Fruit fly (Drosophila melanogaster) whole organism, embryonic: Measurements from ENCODE around the gene Iru.

Experiments
- Abd-B ChIP-seq: fragments of 200-800 bp; sonication (Bioruptor generic); optimal IDR thresholded peaks from 2 replicates; lab custom pipeline; 2018; ENCODE audit warnings: missing biosample characterization, mild to moderate bottlenecking, missing genetic modification characterization, moderate library complexity
- Awh ChIP-seq: fragments of 200-800 bp; sonication (Bioruptor generic); IDR thresholded peaks from 2 replicates; pipeline ENCODE4, ENCODE4 v1.3.6; 2022; ENCODE audit warnings: missing biosample characterization, missing genetic modification characterization
- CG1024 ChIP-seq: fragments of 200-800 bp; sonication (Bioruptor generic); IDR thresholded peaks from 2 replicates; pipeline ENCODE4 v1.3.6; 2022; ENCODE audit warnings: missing biosample characterization, missing genetic modification characterization
- CG14014 ChIP-seq: fragments of 200-800 bp; sonication (Bioruptor generic); IDR thresholded peaks from 2 replicates; pipeline ENCODE4 v1.3.6; 2022; ENCODE audit warnings: missing biosample characterization, missing genetic modification characterization
- CG1647 ChIP-seq: fragments of 200-800 bp; sonication (Bioruptor generic); optimal IDR thresholded peaks from 3 replicates; lab custom pipeline; 2016; ENCODE audit warnings: missing biosample characterization, missing genetic modification characterization
- CG18476 ChIP-seq: fragments of 200-800 bp; sonication (Bioruptor generic); optimal IDR thresholded peaks from 2 replicates; lab custom pipeline; 2016; ENCODE audit warnings: missing biosample characterization, mild to moderate bottlenecking, missing genetic modification characterization
- CG18764 ChIP-seq: fragments of 200-800 bp; sonication (Bioruptor generic); optimal IDR thresholded peaks from 3 replicates; lab custom pipeline; 2016; ENCODE audit warnings: missing biosample characterization, missing genetic modification characterization
- CG2120 ChIP-seq: fragments of 200-800 bp; sonication (Bioruptor generic); optimal IDR thresholded peaks from 3 replicates; lab custom pipeline; 2016; ENCODE audit warnings: missing biosample characterization, missing genetic modification characterization
- CG32767 ChIP-seq: fragments of 200-800 bp; sonication (Bioruptor generic); IDR thresholded peaks from 2 replicates; pipeline ENCODE4 v1.3.6; 2022; ENCODE audit warnings: missing biosample characterization, missing genetic modification characterization
- CG32772 ChIP-seq: fragments of 200-800 bp; sonication (Bioruptor generic); IDR thresholded peaks from 2 replicates; pipeline ENCODE4 v1.3.6; 2022; ENCODE audit warnings: missing biosample characterization, missing genetic modification characterization
- CG5245 ChIP-seq: fragments of 200-800 bp; sonication (Bioruptor generic); optimal IDR thresholded peaks from 3 replicates; lab custom pipeline; 2016; ENCODE audit warnings: missing biosample characterization, missing genetic modification characterization
- CG5953 ChIP-seq: fragments of 200-800 bp; sonication (Bioruptor generic); IDR thresholded peaks from 2 replicates; pipeline ENCODE4 v1.3.6; 2022; ENCODE audit warnings: missing biosample characterization, missing genetic modification characterization
- CG7745 ChIP-seq: fragments of 200-800 bp; sonication (Bioruptor generic); optimal IDR thresholded peaks from 2 replicates; lab custom pipeline; 2018; ENCODE audit warnings: missing biosample characterization, mild to moderate bottlenecking, missing genetic modification characterization, moderate library complexity
- CkIIα-i1 ChIP-seq: fragments of 200-800 bp; sonication (Bioruptor generic); IDR thresholded peaks from 2 replicates; pipeline ENCODE4 v1.3.6; 2022; ENCODE audit warnings: missing biosample characterization, missing genetic modification characterization
- Dll ChIP-seq: fragments of 200-800 bp; sonication (Bioruptor generic); IDR thresholded peaks from 4 replicates; pipeline ENCODE4 v1.3.6; 2022; ENCODE audit warnings: missing biosample characterization, missing genetic modification characterization; ENCODE audit not compliant: partially characterized antibody
- Hand ChIP-seq: fragments of 200-800 bp; sonication (Bioruptor generic); optimal IDR thresholded peaks from 2 replicates; lab custom pipeline; 2017; ENCODE audit warnings: mild to moderate bottlenecking, missing biosample characterization, missing genetic modification reagents, missing genetic modification characterization
- Kr ChIP-seq: fragments of 200-800 bp; sonication (Bioruptor generic); optimal IDR thresholded peaks from 2 replicates; lab custom pipeline; 2017; ENCODE audit warnings: missing biosample characterization, mild to moderate bottlenecking, missing genetic modification characterization
- Med ChIP-seq: fragments of 200-800 bp; sonication (Bioruptor generic); peaks from one replicate; lab custom pipeline; 2016; ENCODE audit warnings: missing biosample characterization, missing genetic modification characterization, mild to moderate bottlenecking, inconsistent platforms, moderate library complexity
- Mrtf ChIP-seq: fragments of 200-800 bp; sonication (Bioruptor generic); IDR thresholded peaks from 3 replicates; pipeline ENCODE4 v1.3.6; 2022; ENCODE audit warnings: missing biosample characterization, missing genetic modification characterization
- Neu2 ChIP-seq: fragments of 200-800 bp; sonication (Bioruptor generic); optimal IDR thresholded peaks from 3 replicates; lab custom pipeline; 2016; ENCODE audit warnings: missing biosample characterization, missing genetic modification characterization, borderline replicate concordance
- Vsx1 ChIP-seq: fragments of 200-800 bp; sonication (Bioruptor generic); optimal IDR thresholded peaks from 2 replicates; lab custom pipeline; 2017; ENCODE audit warnings: missing biosample characterization, mild to moderate bottlenecking, missing genetic modification characterization, missing genetic modification reagents
- ap ChIP-seq: fragments of 200-800 bp; sonication (Bioruptor generic); IDR thresholded peaks from 2 replicates; pipeline ENCODE4 v1.3.6; 2022; ENCODE audit warnings: missing biosample characterization, missing genetic modification characterization
- bcd ChIP-seq: fragments of 200-800 bp; sonication (Bioruptor generic); optimal IDR thresholded peaks from 2 replicates; lab custom pipeline; 2017; ENCODE audit warnings: missing biosample characterization, mild to moderate bottlenecking, missing genetic modification characterization
- cg ChIP-seq: fragments of 200-800 bp; sonication (Bioruptor generic); optimal IDR thresholded peaks from 3 replicates; lab custom pipeline; 2019; ENCODE audit warnings: missing biosample characterization, mild to moderate bottlenecking, missing genetic modification characterization, moderate library complexity
- chinmo ChIP-seq: fragments of 200-800 bp; sonication (Bioruptor generic); IDR thresholded peaks from 4 replicates; pipeline ENCODE4 v1.3.6; 2022; ENCODE audit warnings: missing biosample characterization, missing genetic modification characterization; ENCODE audit not compliant: partially characterized antibody
- ci ChIP-seq: fragments of 200-800 bp; sonication (Bioruptor generic); IDR thresholded peaks from 3 replicates; pipeline ENCODE4 v1.3.6; 2022; ENCODE audit warnings: missing biosample characterization, missing genetic modification characterization
- crol ChIP-seq: fragments of 200-800 bp; sonication (Bioruptor generic); IDR thresholded peaks from 2 replicates; pipeline ENCODE4 v1.3.6; 2022; ENCODE audit warnings: missing biosample characterization, missing genetic modification characterization
- emc ChIP-seq: fragments of 200-800 bp; sonication (Bioruptor generic); optimal IDR thresholded peaks from 2 replicates; lab custom pipeline; 2016; ENCODE audit warnings: missing biosample characterization, missing genetic modification characterization
- ewg ChIP-seq: fragments of 200-800 bp; sonication (Bioruptor generic); optimal IDR thresholded peaks from 3 replicates; lab custom pipeline; 2017; ENCODE audit warnings: mild to moderate bottlenecking, missing biosample characterization, missing genetic modification reagents, missing genetic modification characterization
- fru ChIP-seq: fragments of >200 bp; optimal IDR thresholded peaks from 2 replicates; lab custom pipeline; 2017
- gcm ChIP-seq: fragments of 200-800 bp; sonication (Bioruptor generic); optimal IDR thresholded peaks from 2 replicates; lab custom pipeline; 2019; ENCODE audit warnings: missing biosample characterization, mild to moderate bottlenecking, missing genetic modification characterization, moderate library complexity
- grn ChIP-seq: fragments of 200-800 bp; sonication (Bioruptor generic); optimal IDR thresholded peaks from 3 replicates; lab custom pipeline; 2017; ENCODE audit warnings: missing biosample characterization, missing genetic modification characterization
- gsb-n ChIP-seq: fragments of 200-800 bp; sonication (Bioruptor generic); optimal IDR thresholded peaks from 3 replicates; lab custom pipeline; 2018; ENCODE audit warnings: missing biosample characterization, mild to moderate bottlenecking, missing genetic modification characterization
- jing ChIP-seq: fragments of 200-800 bp; sonication (Bioruptor generic); optimal IDR thresholded peaks from 2 replicates; lab custom pipeline; 2018; ENCODE audit warnings: missing biosample characterization, mild to moderate bottlenecking, missing genetic modification characterization
- kah ChIP-seq: fragments of 200-800 bp; sonication (Bioruptor generic); optimal IDR thresholded peaks from 2 replicates; lab custom pipeline; 2018; ENCODE audit warnings: missing biosample characterization, mild to moderate bottlenecking, missing genetic modification characterization
- lov ChIP-seq, 2 experiments: fragments of 200-800 bp in 1 of 2; fragments of >200 bp in 1 of 2; sonication (Bioruptor generic) in 1 of 2; IDR thresholded peaks in 1 of 2; optimal IDR thresholded peaks in 1 of 2; 2 replicates in 1 of 2; 3 replicates in 1 of 2; pipeline versions ENCODE4 v1.3.6 to Lab custom; 2017 to 2022; ENCODE audit warnings: missing biosample characterization in 1 of 2, missing genetic modification characterization in 1 of 2
- maf-S ChIP-seq: fragments of 200-800 bp; sonication (Bioruptor generic); optimal IDR thresholded peaks from 2 replicates; lab custom pipeline; 2016; ENCODE audit warnings: missing biosample characterization, missing genetic modification characterization
- pb ChIP-seq: fragments of 200-800 bp; sonication (Bioruptor generic); optimal IDR thresholded peaks from 3 replicates; lab custom pipeline; 2016; ENCODE audit warnings: missing biosample characterization, missing genetic modification characterization
- pros ChIP-seq: fragments of 200-800 bp; sonication (Bioruptor generic); optimal IDR thresholded peaks from 3 replicates; lab custom pipeline; 2019; ENCODE audit warnings: missing biosample characterization, mild to moderate bottlenecking, missing genetic modification characterization, moderate library complexity
- schlank ChIP-seq: fragments of 200-800 bp; sonication (Bioruptor generic); optimal IDR thresholded peaks from 2 replicates; lab custom pipeline; 2018; ENCODE audit warnings: missing biosample characterization, mild to moderate bottlenecking, missing genetic modification characterization
- sd ChIP-seq: fragments of 200-800 bp; sonication (Bioruptor generic); optimal IDR thresholded peaks from 3 replicates; lab custom pipeline; 2018; ENCODE audit warnings: missing biosample characterization, mild to moderate bottlenecking, missing genetic modification characterization, moderate library complexity
- slp2 ChIP-seq: fragments of 200-800 bp; sonication (Bioruptor generic); optimal IDR thresholded peaks from 2 replicates; lab custom pipeline; 2016; ENCODE audit warnings: missing biosample characterization, missing genetic modification characterization
- so ChIP-seq: fragments of 200-800 bp; sonication (Bioruptor generic); IDR thresholded peaks from 3 replicates; pipeline ENCODE4 v1.3.6; 2022; ENCODE audit warnings: missing biosample characterization, missing genetic modification characterization
- sob ChIP-seq: fragments of 200-800 bp; sonication (Bioruptor generic); IDR thresholded peaks from 2 replicates; pipeline ENCODE4 v1.3.6; 2022; ENCODE audit warnings: missing biosample characterization, missing genetic modification characterization
- twi ChIP-seq: fragments of 200-800 bp; optimal IDR thresholded peaks from 2 replicates; lab custom pipeline; 2019; ENCODE audit warnings: missing biosample characterization, mild to moderate bottlenecking, missing genetic modification characterization, moderate library complexity
- unpg ChIP-seq: fragments of 200-800 bp; sonication (Bioruptor generic); optimal IDR thresholded peaks from 3 replicates; lab custom pipeline; 2018; ENCODE audit warnings: missing biosample characterization, mild to moderate bottlenecking, missing genetic modification characterization, moderate library complexity
- z ChIP-seq: fragments of 200-800 bp; sonication (Bioruptor generic); IDR thresholded peaks from 3 replicates; pipeline ENCODE4 v1.3.6; 2022; ENCODE audit warnings: missing biosample characterization, missing genetic modification characterization
- zfh1 ChIP-seq: fragments of 200-800 bp; sonication (Bioruptor generic); IDR thresholded peaks from 3 replicates; pipeline ENCODE4 v1.3.6; 2022; ENCODE audit warnings: missing biosample characterization, missing genetic modification characterization
- zfh2 ChIP-seq: fragments of 200-800 bp; sonication (Bioruptor generic); optimal IDR thresholded peaks from 2 replicates; lab custom pipeline; 2016; ENCODE audit warnings: missing biosample characterization, missing genetic modification characterization

Iru gene

DNA sequence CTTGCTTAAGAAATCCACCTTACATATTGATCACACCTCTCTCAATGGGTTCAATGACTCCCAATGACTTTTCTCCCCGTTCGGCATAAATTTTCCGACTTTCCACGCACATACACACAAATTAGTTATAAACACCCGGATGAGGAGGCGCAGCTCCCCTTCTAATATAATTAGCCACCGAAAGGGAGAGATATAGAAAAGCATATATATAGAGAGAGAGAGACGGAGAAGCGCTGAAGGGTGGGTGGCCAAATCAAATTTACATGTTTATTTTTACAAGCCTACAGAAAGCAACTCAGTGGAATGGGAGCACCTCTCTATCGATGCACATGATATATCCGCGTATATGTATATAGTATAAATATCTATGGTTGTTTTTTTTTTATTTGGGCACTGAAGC, 22.4 kb downstream of the Iru start (continued):
- no peak for TF ChIP-seq CkIIα-i1
- TF ChIP-seq kah, result peak; percentile 27
- TF ChIP-seq pb (GFP tag; lab: Kevin White, UChicago), result no peak
- TF ChIP-seq grn (GFP tag; lab: Kevin White, UChicago), result no peak
- peak; percentile 17 for TF ChIP-seq gsb-n (tag; lab: Kevin White, UChicago)
- TF ChIP-seq CG18764 (GFP tag; lab: Kevin White, UChicago), result no peak
- TF ChIP-seq z (GFP tag; lab: Robert Waterston, UW), result peak; percentile 60; the same call in 1 of the 3 replicates
- TF ChIP-seq crol (GFP tag; lab: Robert Waterston, UW), result peak; percentile 21; the same call in 1 of the 2 replicates
- TF ChIP-seq unpg (GFP tag; lab: Kevin White, UChicago), result no peak
- 0 out of 4 replicates have a peak, but pooled peaks have one; percentile 40 for TF ChIP-seq chinmo
- no peak for TF ChIP-seq slp2 (GFP tag; lab: Kevin White, UChicago)
- 0 out of 2 replicates have a peak, but pooled peaks have one; percentile 13 for TF ChIP-seq CG32772 (GFP tag; lab: Robert Waterston, UW)
- TF ChIP-seq sd (tag; lab: Kevin White, UChicago), result peak; percentile 49
- peak; percentile 92 for TF ChIP-seq CG7745
- TF ChIP-seq sob (GFP tag; lab: Robert Waterston, UW), result no peak
- peak; percentile 87 for TF ChIP-seq Vsx1 (GFP tag; lab: Kevin White, UChicago)
- TF ChIP-seq Neu2 (GFP tag; lab: Kevin White, UChicago), result no peak
- no peak for TF ChIP-seq emc (GFP tag; lab: Kevin White, UChicago)
- no peak for TF ChIP-seq CG5953
- TF ChIP-seq ap (GFP tag; lab: Robert Waterston, UW), result no peak
- no peak for TF ChIP-seq zfh2 (GFP tag; lab: Kevin White, UChicago)
- TF ChIP-seq CG32767 (GFP tag; lab: Robert Waterston, UW), result 0 out of 2 replicates have a peak, but pooled peaks have one; percentile 36
- TF ChIP-seq twi, result no peak
- no peak for TF ChIP-seq Hand (GFP tag; lab: Kevin White, UChicago)
- no peak for TF ChIP-seq bcd
- no peak for TF ChIP-seq CG1024 (GFP tag; lab: Robert Waterston, UW)
- no peak for TF ChIP-seq jing (GFP tag; lab: Kevin White, UChicago)
- TF ChIP-seq zfh1 (GFP tag; lab: Robert Waterston, UW), result 0 out of 3 replicates have a peak, but pooled peaks have one; percentile 15
- peak; percentile 45 for TF ChIP-seq Med
- no peak for TF ChIP-seq CG5245
- TF ChIP-seq fru, result no peak
- TF ChIP-seq CG2120 (GFP tag; lab: Kevin White, UChicago), result no peak
- TF ChIP-seq schlank, result no peak
- TF ChIP-seq CG14014 (GFP tag; lab: Robert Waterston, UW), result no peak
- no peak for TF ChIP-seq Awh (GFP tag; lab: Robert Waterston, UW)
- no peak for TF ChIP-seq Mrtf
- no peak for TF ChIP-seq CG18476
- TF ChIP-seq cg (GFP tag; lab: Kevin White, UChicago), result peak; percentile 17
- TF ChIP-seq gcm (GFP tag; lab: Kevin White, UChicago), result peak; percentile 11
- TF ChIP-seq CG1647, result no peak
- TF ChIP-seq Kr (GFP tag; lab: Kevin White, UChicago), result peak; percentile 14
- TF ChIP-seq Abd-B (GFP tag; lab: Kevin White, UChicago), result no peak
- TF ChIP-seq lov (optimal IDR thresholded peaks at IDR 0.05; lab: Kevin White, UChicago), result no peak
- TF ChIP-seq lov (GFP tag; IDR thresholded peaks at IDR 0.05; lab: Robert Waterston, UW), result no peak
- TF ChIP-seq ci (GFP tag; lab: Robert Waterston, UW), result peak; percentile 53; the same call in 1 of the 3 replicates
- TF ChIP-seq so, result no peak
- no peak for TF ChIP-seq ewg (GFP tag; lab: Kevin White, UChicago)
- TF ChIP-seq maf-S (GFP tag; lab: Kevin White, UChicago), result no peak
- TF ChIP-seq pros (GFP tag; lab: Kevin White, UChicago), result peak; percentile 58
- no peak for TF ChIP-seq Dll
